Fruit fly (Drosophila melanogaster) whole organism, prepupa: ENCODE results near the gene sro.
A peak's percentile ranks its signal among the peaks of the same experiment; 100 is the strongest.

Experiments used
- Blimp-1 ChIP-seq: fragments of 200-800 bp; sonication (Bioruptor generic); optimal IDR thresholded peaks from 3 replicates; lab custom pipeline; 2017; ENCODE audit warnings: missing biosample characterization, missing genetic modification characterization, mild to moderate bottlenecking, moderate library complexity, missing genetic modification reagents
- CG10631 ChIP-seq: fragments of 200-800 bp; sonication (Bioruptor generic); optimal IDR thresholded peaks from 2 replicates; lab custom pipeline; 2016; ENCODE audit warnings: missing biosample characterization, missing genetic modification characterization
- CG10669 ChIP-seq: fragments of 200-800 bp; sonication (Bioruptor generic); optimal IDR thresholded peaks from 3 replicates; lab custom pipeline; 2018; ENCODE audit warnings: missing biosample characterization, mild to moderate bottlenecking, missing genetic modification characterization, moderate library complexity
- CG11762 ChIP-seq: fragments of 200-800 bp; sonication (Bioruptor generic); optimal IDR thresholded peaks from 3 replicates; lab custom pipeline; 2016; ENCODE audit warnings: missing biosample characterization, missing genetic modification characterization; ENCODE audit not compliant: insufficient read depth
- CG11902 ChIP-seq: fragments of 200-800 bp; sonication (Bioruptor generic); optimal IDR thresholded peaks from 3 replicates; lab custom pipeline; 2016; ENCODE audit warnings: missing biosample characterization, missing genetic modification characterization
- CG15336 ChIP-seq: fragments of 200-800 bp; sonication (Bioruptor generic); IDR thresholded peaks from 2 replicates; pipeline ENCODE4 v1.3.6; 2022; ENCODE audit warnings: missing biosample characterization, missing genetic modification characterization
- CG1621 ChIP-seq: fragments of 200-800 bp; sonication (Bioruptor generic); optimal IDR thresholded peaks from 3 replicates; lab custom pipeline; 2018; ENCODE audit warnings: missing biosample characterization, mild to moderate bottlenecking, missing genetic modification characterization
- CG16779 ChIP-seq: fragments of 200-800 bp; sonication (Bioruptor generic); optimal IDR thresholded peaks from 3 replicates; lab custom pipeline; 2017; ENCODE audit warnings: missing biosample characterization, mild to moderate bottlenecking, missing genetic modification characterization
- CG3032 ChIP-seq: fragments of 200-800 bp; optimal IDR thresholded peaks from 2 replicates; lab custom pipeline; 2019; ENCODE audit warnings: missing biosample characterization, mild to moderate bottlenecking, missing genetic modification characterization, moderate library complexity
- CG31627 ChIP-seq: fragments of 200-800 bp; sonication (Bioruptor generic); optimal IDR thresholded peaks from 3 replicates; lab custom pipeline; 2016; ENCODE audit warnings: missing biosample characterization, missing genetic modification characterization
- CG32006 ChIP-seq: fragments of 200-800 bp; sonication (Bioruptor generic); optimal IDR thresholded peaks from 3 replicates; lab custom pipeline; 2017; ENCODE audit warnings: missing biosample characterization, mild to moderate bottlenecking, missing genetic modification characterization
- CG34406 ChIP-seq: fragments of 200-800 bp; sonication (Bioruptor generic); optimal IDR thresholded peaks from 3 replicates; lab custom pipeline; 2016; ENCODE audit warnings: missing biosample characterization, missing genetic modification characterization
- CG3919 ChIP-seq: fragments of 200-800 bp; sonication (Bioruptor generic); optimal IDR thresholded peaks from 3 replicates; lab custom pipeline; 2016; ENCODE audit warnings: missing biosample characterization, missing genetic modification characterization
- CG4318 ChIP-seq: fragments of 200-800 bp; sonication (Bioruptor generic); optimal IDR thresholded peaks from 3 replicates; lab custom pipeline; 2017; ENCODE audit warnings: missing biosample characterization, mild to moderate bottlenecking, missing genetic modification characterization
- CG6163 ChIP-seq: fragments of 200-800 bp; sonication (Bioruptor generic); IDR thresholded peaks from 3 replicates; pipeline ENCODE4 v1.3.6; 2022; ENCODE audit warnings: missing biosample characterization, missing genetic modification characterization
- CG6792 ChIP-seq: fragments of 200-800 bp; sonication (Bioruptor generic); optimal IDR thresholded peaks from 3 replicates; lab custom pipeline; 2016; ENCODE audit warnings: missing biosample characterization, missing genetic modification characterization
- CG6854 ChIP-seq: fragments of 200-800 bp; sonication (Bioruptor generic); optimal IDR thresholded peaks from 2 replicates; lab custom pipeline; 2017; ENCODE audit warnings: missing biosample characterization, mild to moderate bottlenecking, missing genetic modification characterization
- CG7368 ChIP-seq: fragments of 200-800 bp; sonication (Bioruptor generic); optimal IDR thresholded peaks from 3 replicates; lab custom pipeline; 2016; ENCODE audit warnings: missing biosample characterization, missing genetic modification characterization
- CG8119 ChIP-seq: fragments of 200-800 bp; sonication (Bioruptor generic); IDR thresholded peaks from 3 replicates; pipeline ENCODE4 v1.3.6; 2022; ENCODE audit warnings: missing biosample characterization, missing genetic modification characterization
- CG8319 ChIP-seq: fragments of 200-800 bp; sonication (Bioruptor generic); optimal IDR thresholded peaks from 3 replicates; lab custom pipeline; 2016; ENCODE audit warnings: missing biosample characterization, missing genetic modification characterization
- CG8632 ChIP-seq: fragments of 200-800 bp; sonication (Bioruptor generic); optimal IDR thresholded peaks from 3 replicates; lab custom pipeline; 2016; ENCODE audit warnings: missing biosample characterization, missing genetic modification characterization
- Eip75B ChIP-seq: fragments of 200-800 bp; sonication (Bioruptor generic); optimal IDR thresholded peaks from 3 replicates; lab custom pipeline; 2016; ENCODE audit warnings: missing biosample characterization, missing genetic modification characterization
- Eip78C ChIP-seq: fragments of 200-800 bp; sonication (Bioruptor generic); peaks from one replicate; lab custom pipeline; 2016; ENCODE audit warnings: missing biosample characterization, missing genetic modification characterization
- Eip93F ChIP-seq: fragments of 200-800 bp; sonication (Bioruptor generic); optimal IDR thresholded peaks from 2 replicates; lab custom pipeline; 2016; ENCODE audit warnings: missing biosample characterization, mild to moderate bottlenecking, missing genetic modification characterization
- Ets21C ChIP-seq: fragments of 200-800 bp; sonication (Bioruptor generic); optimal IDR thresholded peaks from 3 replicates; lab custom pipeline; 2016; ENCODE audit warnings: missing biosample characterization, missing genetic modification characterization
- Ets96B ChIP-seq: fragments of 200-800 bp; optimal IDR thresholded peaks from 2 replicates; lab custom pipeline; 2019; ENCODE audit warnings: missing biosample characterization, mild to moderate bottlenecking, missing genetic modification characterization, moderate library complexity
- Gug ChIP-seq: fragments of 200-800 bp; sonication (Bioruptor generic); IDR thresholded peaks from 2 replicates; pipeline ENCODE4 v1.3.6; 2022; ENCODE audit warnings: missing biosample characterization, missing genetic modification characterization
- Hr38 ChIP-seq: sonication (Bioruptor generic); optimal IDR thresholded peaks from 2 replicates; lab custom pipeline; 2016; ENCODE audit warnings: missing biosample characterization, missing genetic modification characterization
- Hr4 ChIP-seq: fragments of 200-800 bp; sonication (Bioruptor generic); optimal IDR thresholded peaks from 3 replicates; lab custom pipeline; 2016; ENCODE audit warnings: missing biosample characterization, missing genetic modification characterization
- Lpt ChIP-seq: fragments of 200-800 bp; sonication (Bioruptor generic); optimal IDR thresholded peaks from 3 replicates; lab custom pipeline; 2016; ENCODE audit warnings: missing biosample characterization, missing genetic modification characterization
- Met ChIP-seq: fragments of 200-800 bp; sonication (Bioruptor generic); optimal IDR thresholded peaks from 3 replicates; lab custom pipeline; 2016; ENCODE audit warnings: missing biosample characterization, missing genetic modification characterization
- OdsH ChIP-seq: fragments of 200-800 bp; sonication (Bioruptor generic); optimal IDR thresholded peaks from 3 replicates; lab custom pipeline; 2016; ENCODE audit warnings: missing biosample characterization, missing genetic modification characterization
- Smox ChIP-seq: fragments of 200-800 bp; sonication (Bioruptor generic); optimal IDR thresholded peaks from 3 replicates; lab custom pipeline; 2016; ENCODE audit warnings: missing biosample characterization, missing genetic modification characterization
- Sox102F ChIP-seq: fragments of 200-800 bp; sonication (Bioruptor generic); optimal IDR thresholded peaks from 2 replicates; lab custom pipeline; 2016; ENCODE audit warnings: missing biosample characterization, mild to moderate bottlenecking, missing genetic modification characterization
- Sox14 ChIP-seq: fragments of 200-800 bp; sonication (Bioruptor generic); optimal IDR thresholded peaks from 3 replicates; lab custom pipeline; 2016; ENCODE audit warnings: missing biosample characterization, missing genetic modification characterization
- acj6 ChIP-seq: fragments of 200-800 bp; sonication (Bioruptor generic); optimal IDR thresholded peaks from 3 replicates; lab custom pipeline; 2016; ENCODE audit warnings: missing biosample characterization, missing genetic modification characterization
- cyc ChIP-seq: fragments of 200-800 bp; sonication (Bioruptor generic); optimal IDR thresholded peaks from 3 replicates; lab custom pipeline; 2016; ENCODE audit warnings: missing biosample characterization, missing genetic modification characterization
- dac ChIP-seq: fragments of 200-800 bp; sonication (Bioruptor generic); optimal IDR thresholded peaks from 2 replicates; lab custom pipeline; 2017; ENCODE audit warnings: missing biosample characterization, mild to moderate bottlenecking, missing genetic modification characterization
- eg ChIP-seq: fragments of 200-800 bp; sonication (Bioruptor generic); IDR thresholded peaks from 3 replicates; pipeline ENCODE4 v1.3.6; 2022; ENCODE audit warnings: missing biosample characterization, missing genetic modification characterization
- esn ChIP-seq: fragments of 200-800 bp; sonication (Bioruptor generic); optimal IDR thresholded peaks from 2 replicates; lab custom pipeline; 2016; ENCODE audit warnings: missing biosample characterization, mild to moderate bottlenecking, missing genetic modification characterization, moderate library complexity
- fd59A ChIP-seq: fragments of 200-800 bp; sonication (Bioruptor generic); optimal IDR thresholded peaks from 2 replicates; lab custom pipeline; 2017; ENCODE audit warnings: missing biosample characterization, mild to moderate bottlenecking, missing genetic modification characterization, missing genetic modification reagents
- fkh ChIP-seq: fragments of 200-800 bp; sonication (Bioruptor generic); optimal IDR thresholded peaks from 3 replicates; lab custom pipeline; 2017; ENCODE audit warnings: missing biosample characterization, mild to moderate bottlenecking, missing genetic modification characterization, moderate library complexity
- net ChIP-seq: fragments of 200-800 bp; sonication (Bioruptor generic); optimal IDR thresholded peaks from 3 replicates; lab custom pipeline; 2016; ENCODE audit warnings: missing biosample characterization, missing genetic modification characterization
- pdm3 ChIP-seq: fragments of 200-800 bp; sonication (Bioruptor generic); optimal IDR thresholded peaks from 3 replicates; lab custom pipeline; 2016; ENCODE audit warnings: missing biosample characterization, missing genetic modification characterization
- salr ChIP-seq, 2 experiments: fragments of 200-800 bp; sonication (Bioruptor generic); optimal IDR thresholded peaks; 3 replicates each; lab custom pipeline; 2016 to 2018; ENCODE audit warnings: missing biosample characterization in 2 of 2, missing genetic modification characterization in 2 of 2, mild to moderate bottlenecking in 1 of 2
- spab ChIP-seq: fragments of 200-800 bp; sonication (Bioruptor generic); optimal IDR thresholded peaks from 2 replicates; lab custom pipeline; 2017; ENCODE audit warnings: missing biosample characterization, mild to moderate bottlenecking, missing genetic modification characterization, missing genetic modification reagents
- ss ChIP-seq, 2 experiments: fragments of 200-800 bp; sonication (Bioruptor generic); optimal IDR thresholded peaks; 2 replicates in 1 of 2; 3 replicates in 1 of 2; lab custom pipeline; 2017 to 2018; ENCODE audit warnings: mild to moderate bottlenecking in 2 of 2, missing biosample characterization in 2 of 2, missing genetic modification characterization in 2 of 2, moderate library complexity in 1 of 2
- svp ChIP-seq: fragments of 200-800 bp; sonication (Bioruptor generic); peaks from one replicate; lab custom pipeline; 2016; ENCODE audit warnings: missing biosample characterization, missing genetic modification characterization
- topi ChIP-seq: fragments of 200-800 bp; sonication (Bioruptor generic); optimal IDR thresholded peaks from 3 replicates; lab custom pipeline; 2016; ENCODE audit warnings: missing biosample characterization, missing genetic modification characterization
- vri ChIP-seq: fragments of 200-800 bp; sonication (Bioruptor generic); optimal IDR thresholded peaks from 3 replicates; lab custom pipeline; 2016; ENCODE audit warnings: missing biosample characterization, mild to moderate bottlenecking, missing genetic modification characterization

The sro gene

dm6 chr3R:29799681-29800028 is 5.3 kb downstream of the sro start:
- peak; percentile 69 for TF ChIP-seq vri (GFP tag; lab: Kevin White, UChicago)
- TF ChIP-seq CG7368 (GFP tag; lab: Kevin White, UChicago) = no peak

- TF ChIP-seq Hr4 (no peak), Eip78C (peak; percentile 96), net (GFP tag; lab: Kevin White, UChicago) (peak; percentile 97), ss (GFP tag; optimal IDR thresholded peaks at IDR 0.05; lab: Kevin White, UChicago) (peak; percentile 97 to 99), fkh (GFP tag; lab: Kevin White, UChicago) (no peak), CG3919 (GFP tag; lab: Kevin White, UChicago) (peak; percentile 93), Met (GFP tag; lab: Kevin White, UChicago) (no peak), fd59A (peak; percentile 78), Gug (GFP tag; lab: Robert Waterston, UW) (peak; percentile 89), CG10669 (peak; percentile 91), svp (GFP tag; lab: Kevin White, UChicago) (no peak), vri (GFP tag; lab: Kevin White, UChicago) (no peak), cyc (GFP tag; lab: Kevin White, UChicago) (peak; percentile 76), salr (GFP tag; optimal IDR thresholded peaks at IDR 0.05; lab: Kevin White, UChicago) (peak; percentile 91 to 96), acj6 (GFP tag; lab: Kevin White, UChicago) (peak; percentile 82), Smox (no peak), CG15336 (GFP tag; lab: Robert Waterston, UW) (peak; percentile 87), CG6163 (GFP tag; lab: Robert Waterston, UW) (peak; percentile 91), OdsH (no peak), CG32006 (GFP tag; lab: Kevin White, UChicago) (peak; percentile 94), Ets96B (tag; lab: Kevin White, UChicago) (peak; percentile 73), Blimp-1 (GFP tag; lab: Kevin White, UChicago) (peak; percentile 83), CG8632 (peak; percentile 75), Sox14 (GFP tag; lab: Kevin White, UChicago) (peak; percentile 93), CG10631 (GFP tag; lab: Kevin White, UChicago) (no peak), CG7368 (GFP tag; lab: Kevin White, UChicago) (peak; percentile 88), dac (GFP tag; lab: Kevin White, UChicago) (peak; percentile 96), CG16779 (tag; lab: Kevin White, UChicago) (peak; percentile 90), CG8119 (GFP tag; lab: Robert Waterston, UW) (peak; percentile 91), Eip75B (GFP tag; lab: Kevin White, UChicago) (no peak), CG11902 (GFP tag; lab: Kevin White, UChicago) (no peak), CG1621 (tag; lab: Kevin White, UChicago) (peak; percentile 92), CG4318 (GFP tag; lab: Kevin White, UChicago) (no peak), CG34406 (GFP tag; lab: Kevin White, UChicago) (peak; percentile 76), Hr38 (peak; percentile 89), esn (GFP tag; lab: Kevin White, UChicago) (peak; percentile 89), CG31627 (GFP tag; lab: Kevin White, UChicago) (peak; percentile 86), topi (GFP tag; lab: Kevin White, UChicago) (peak; percentile 88), CG6854 (peak; percentile 91), Lpt (GFP tag; lab: Kevin White, UChicago) (peak; percentile 91), pdm3 (GFP tag; lab: Kevin White, UChicago) (no peak), CG6792 (GFP tag; lab: Kevin White, UChicago) (no peak), Ets21C (GFP tag; lab: Kevin White, UChicago) (peak; percentile 85), Eip93F (GFP tag; lab: Kevin White, UChicago) (no peak), Sox102F (GFP tag; lab: Kevin White, UChicago) (no peak), CG3032 (peak; percentile 89), eg (peak; percentile 92), CG8319 (GFP tag; lab: Kevin White, UChicago) (peak; percentile 89), CG11762 (GFP tag; lab: Kevin White, UChicago) (peak; percentile 81), spab (GFP tag; lab: Kevin White, UChicago) (peak; percentile 94)
These were observed 8.4 kb downstream of the sro start, which contains the start of the genes Etfb and CG7789 for dm6 chr3R:29802753-29803313. Etfb (minus strand) TSS chr3R:29802945. CG7789 (plus strand) TSS chr3R:29803196.
